Worm (Caenorhabditis elegans) whole organism, L4 larva: Measurements from ENCODE around the gene ins-9.

Experiments used
- F37D6.2 ChIP-seq: sonication (generic microtip); optimal IDR thresholded peaks from 2 replicates; lab custom pipeline; 2016; ENCODE audit warnings: mild to moderate bottlenecking, missing genetic modification characterization, missing compliant biosample characterization
- ama-1 ChIP-seq: fragments of 150-350 bp; optimal IDR thresholded peaks from 2 replicates; lab custom pipeline; 2014; ENCODE audit warnings: inconsistent platforms, mixed read lengths
- dpl-1 ChIP-seq: fragments of 150-350 bp; optimal IDR thresholded peaks from 2 replicates; lab custom pipeline; 2014; ENCODE audit warnings: missing biosample characterization, missing genetic modification reagents, missing genetic modification characterization
- fos-1 ChIP-seq: fragments of 150-350 bp; optimal IDR thresholded peaks from 2 replicates; lab custom pipeline; 2014; ENCODE audit warnings: missing biosample characterization, missing genetic modification characterization
- hif-1 ChIP-seq, 2 experiments: sonication (generic microtip); optimal IDR thresholded peaks; 2 replicates each; lab custom pipeline; 2016 to 2017; ENCODE audit warnings: missing compliant biosample characterization in 2 of 2, missing genetic modification characterization in 2 of 2, missing genetic modification reagents in 2 of 2, missing genotype in 2 of 2, mild to moderate bottlenecking in 1 of 2
- jun-1 ChIP-seq: fragments of 150-350 bp; optimal IDR thresholded peaks from 2 replicates; lab custom pipeline; 2014; ENCODE audit warnings: missing biosample characterization, missing genetic modification reagents, missing genetic modification characterization
- lir-3 ChIP-seq: sonication (generic microtip); optimal IDR thresholded peaks from 2 replicates; lab custom pipeline; 2016; ENCODE audit warnings: mild to moderate bottlenecking, missing genetic modification characterization, missing compliant biosample characterization
- mep-1 ChIP-seq: fragments of 150-350 bp; sonication (generic microtip); optimal IDR thresholded peaks from 3 replicates; lab custom pipeline; 2014; ENCODE audit warnings: missing biosample characterization, missing genetic modification characterization
- nhr-11 ChIP-seq: fragments of 150-350 bp; optimal IDR thresholded peaks from 2 replicates; lab custom pipeline; 2014; ENCODE audit warnings: missing biosample characterization, missing genetic modification characterization
- nhr-237 ChIP-seq: sonication (generic microtip); optimal IDR thresholded peaks from 2 replicates; lab custom pipeline; 2017; ENCODE audit warnings: missing biosample characterization, missing genetic modification characterization
- nhr-25 ChIP-seq: sonication (generic microtip); optimal IDR thresholded peaks from 2 replicates; lab custom pipeline; 2017; ENCODE audit warnings: missing genetic modification characterization, mild to moderate bottlenecking, missing compliant biosample characterization, antibody characterized with exemption, moderate library complexity, borderline replicate concordance; ENCODE audit not compliant: insufficient read depth
- rbr-2 ChIP-seq: sonication (generic microtip); optimal IDR thresholded peaks from 2 replicates; lab custom pipeline; 2016; ENCODE audit warnings: missing genotype, missing genetic modification characterization, missing compliant biosample characterization
- sdz-12 ChIP-seq: fragments of 200-800 bp; sonication (Bioruptor generic); optimal IDR thresholded peaks from 2 replicates; lab custom pipeline; 2018; ENCODE audit warnings: mild to moderate bottlenecking, missing genetic modification characterization, missing compliant biosample characterization
- unc-62 ChIP-seq, 3 experiments: fragments of 150-350 bp in 1 of 3; sonication (generic microtip); optimal IDR thresholded peaks in 2 of 3; peaks in 1 of 3; 1 replicate in 1 of 3; 2 replicates in 2 of 3; lab custom pipeline; 2014 to 2017; ENCODE audit warnings: missing biosample characterization in 3 of 3, missing genetic modification characterization in 3 of 3, missing genetic modification reagents in 3 of 3, missing genotype in 1 of 3

DNA sequence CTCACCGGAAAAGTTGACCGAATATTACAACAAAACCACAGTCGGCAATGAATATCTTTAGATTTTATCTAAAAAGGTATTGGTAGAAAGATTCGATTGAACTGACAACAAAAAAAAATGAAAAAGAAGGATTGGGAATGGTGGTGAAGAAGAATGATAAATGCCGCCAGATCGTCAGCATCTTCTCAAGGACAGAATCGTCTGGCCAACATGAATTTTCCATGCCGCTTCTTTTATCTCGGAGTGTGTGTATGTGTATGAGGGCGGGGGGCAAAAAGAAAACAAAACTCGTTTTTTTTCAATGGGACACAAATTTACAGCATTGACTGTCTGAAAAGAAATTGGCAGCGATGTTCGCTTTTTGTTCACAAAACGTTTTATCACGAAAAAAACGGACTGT is 9.4 kb upstream of the ins-9 start:
- no peak for TF ChIP-seq jun-1 (tag; lab: Kevin White, UChicago)
- TF ChIP-seq F37D6.2 (tag; lab: Kevin White, UChicago), result no peak
- no peak for TF ChIP-seq nhr-237 (tag; lab: Kevin White, UChicago)
- no peak for TF ChIP-seq unc-62 (GFP tag; optimal IDR thresholded peaks at IDR 0.05 in 1 of 2; lab: Kevin White, UChicago)
- TF ChIP-seq unc-62 (tag; optimal IDR thresholded peaks at IDR 0.05; lab: Kevin White, UChicago), result no peak
- TF ChIP-seq ama-1 (lab: Kevin White, UChicago), result no peak
- no peak for TF ChIP-seq sdz-12
- no peak for TF ChIP-seq mep-1 (tag; lab: Kevin White, UChicago)
- no peak for TF ChIP-seq hif-1 (tag; optimal IDR thresholded peaks at IDR 0.05; lab: Kevin White, UChicago)
- no peak for TF ChIP-seq dpl-1
- TF ChIP-seq lir-3 (tag; lab: Kevin White, UChicago), result no peak
- no peak for TF ChIP-seq rbr-2 (tag; lab: Kevin White, UChicago)
- TF ChIP-seq nhr-11 (tag; lab: Kevin White, UChicago), result no peak
- TF ChIP-seq fos-1 (tag; lab: Kevin White, UChicago), result no peak
- TF ChIP-seq nhr-25 (tag; lab: Kevin White, UChicago), result no peak
